Worm (Caenorhabditis elegans) whole organism, L3 larva: ENCODE results near the gene T21B10.3.

ENCODE experiments used
- R02D3.7 ChIP-seq: fragments of 150-350 bp; optimal IDR thresholded peaks from 2 replicates; lab custom pipeline; 2014; ENCODE audit warnings: missing biosample characterization, missing genetic modification characterization
- ZK546.5 ChIP-seq: sonication (generic microtip); optimal IDR thresholded peaks from 2 replicates; lab custom pipeline; 2017; ENCODE audit warnings: missing biosample characterization, missing genetic modification characterization
- aly-2 ChIP-seq: fragments of 150-350 bp; optimal IDR thresholded peaks from 2 replicates; lab custom pipeline; 2014; ENCODE audit warnings: missing biosample characterization, missing genetic modification characterization
- ama-1 ChIP-seq: fragments of 150-350 bp; optimal IDR thresholded peaks from 2 replicates; lab custom pipeline; 2018
- ceh-16 ChIP-seq: sonication (generic microtip); optimal IDR thresholded peaks from 2 replicates; lab custom pipeline; 2017; ENCODE audit warnings: missing biosample characterization, missing genetic modification characterization
- ceh-28 ChIP-seq: fragments of 150-350 bp; optimal IDR thresholded peaks from 2 replicates; lab custom pipeline; 2014; ENCODE audit warnings: missing biosample characterization, missing genetic modification reagents, missing genetic modification characterization
- ceh-82 ChIP-seq: fragments of 150-350 bp; optimal IDR thresholded peaks from 2 replicates; lab custom pipeline; 2014; ENCODE audit warnings: missing biosample characterization, missing genetic modification characterization
- ceh-9 ChIP-seq: sonication (generic microtip); optimal IDR thresholded peaks from 2 replicates; lab custom pipeline; 2018; ENCODE audit warnings: missing biosample characterization, missing genetic modification characterization
- daf-12 ChIP-seq: fragments of 150-350 bp; optimal IDR thresholded peaks from 2 replicates; lab custom pipeline; 2014; ENCODE audit warnings: missing biosample characterization, missing genetic modification reagents, missing genetic modification characterization
- egl-27 ChIP-seq: sonication (generic microtip); optimal IDR thresholded peaks from 4 replicates; lab custom pipeline; 2017; ENCODE audit warnings: missing biosample characterization, missing genetic modification reagents, missing genetic modification characterization
- egl-5 ChIP-seq: fragments of 150-350 bp; optimal IDR thresholded peaks from 2 replicates; lab custom pipeline; 2017; ENCODE audit warnings: missing biosample characterization, missing genetic modification reagents, missing genetic modification characterization, inconsistent platforms
- elt-1 ChIP-seq: fragments of 150-350 bp; optimal IDR thresholded peaks from 2 replicates; lab custom pipeline; 2014; ENCODE audit warnings: missing biosample characterization, missing genetic modification characterization
- elt-2 ChIP-seq: sonication (generic microtip); optimal IDR thresholded peaks from 2 replicates; lab custom pipeline; 2016; ENCODE audit warnings: missing genetic modification reagents, mild to moderate bottlenecking, missing genetic modification characterization, missing compliant biosample characterization
- elt-3 ChIP-seq, 3 experiments: fragments of 150-350 bp in 1 of 3; sonication (generic microtip) in 2 of 3; optimal IDR thresholded peaks; 2 replicates in 2 of 3; 4 replicates in 1 of 3; lab custom pipeline; 2014 to 2017; ENCODE audit warnings: missing biosample characterization in 3 of 3, missing genetic modification characterization in 3 of 3
- eor-1 ChIP-seq, 2 experiments: fragments of 150-350 bp; optimal IDR thresholded peaks; 2 replicates each; lab custom pipeline; 2014 to 2018; ENCODE audit warnings: missing biosample characterization in 2 of 2, missing genetic modification characterization in 2 of 2
- fkh-10 ChIP-seq: sonication (generic microtip); optimal IDR thresholded peaks from 2 replicates; lab custom pipeline; 2017; ENCODE audit warnings: missing biosample characterization, missing genetic modification reagents, missing genetic modification characterization
- fkh-2 ChIP-seq: fragments of 150-350 bp; optimal IDR thresholded peaks from 2 replicates; lab custom pipeline; 2014; ENCODE audit warnings: missing biosample characterization, missing genetic modification reagents, missing genetic modification characterization
- fos-1 ChIP-seq: fragments of 150-350 bp; optimal IDR thresholded peaks from 2 replicates; lab custom pipeline; 2014; ENCODE audit warnings: missing biosample characterization, missing genetic modification characterization
- hmg-11 ChIP-seq: sonication (generic microtip); optimal IDR thresholded peaks from 2 replicates; lab custom pipeline; 2016; ENCODE audit warnings: missing genetic modification characterization, missing compliant biosample characterization
- jun-1 ChIP-seq: fragments of 150-350 bp; optimal IDR thresholded peaks from 2 replicates; lab custom pipeline; 2014; ENCODE audit warnings: missing biosample characterization, missing genetic modification reagents, missing genetic modification characterization
- lin-15B ChIP-seq: fragments of 150-350 bp; optimal IDR thresholded peaks from 2 replicates; lab custom pipeline; 2014; ENCODE audit warnings: missing biosample characterization, missing genetic modification characterization
- lin-39 ChIP-seq: fragments of 150-350 bp; optimal IDR thresholded peaks from 2 replicates; lab custom pipeline; 2018; ENCODE audit warnings: missing biosample characterization, missing genetic modification reagents, missing genetic modification characterization
- lsy-12 ChIP-seq: sonication (generic microtip); optimal IDR thresholded peaks from 2 replicates; lab custom pipeline; 2016; ENCODE audit warnings: mild to moderate bottlenecking, missing genetic modification characterization, missing compliant biosample characterization
- mdl-1 ChIP-seq: fragments of 150-350 bp; optimal IDR thresholded peaks from 2 replicates; lab custom pipeline; 2014; ENCODE audit warnings: missing biosample characterization, missing genetic modification characterization
- mml-1 ChIP-seq: fragments of 150-350 bp; sonication (generic microtip); optimal IDR thresholded peaks from 3 replicates; lab custom pipeline; 2014; ENCODE audit warnings: missing biosample characterization, missing genetic modification characterization
- nfya-1 ChIP-seq: sonication (generic microtip); optimal IDR thresholded peaks from 2 replicates; lab custom pipeline; 2017; ENCODE audit warnings: missing genetic modification characterization, mild to moderate bottlenecking, missing compliant biosample characterization, antibody characterized with exemption, moderate library complexity; ENCODE audit not compliant: insufficient read depth
- nhr-11 ChIP-seq: fragments of 150-350 bp; optimal IDR thresholded peaks from 2 replicates; lab custom pipeline; 2014; ENCODE audit warnings: missing biosample characterization, missing genetic modification characterization
- nhr-12 ChIP-seq: fragments of 150-350 bp; optimal IDR thresholded peaks from 2 replicates; lab custom pipeline; 2014; ENCODE audit warnings: missing biosample characterization, missing genetic modification characterization
- nhr-23 ChIP-seq: fragments of 150-350 bp; optimal IDR thresholded peaks from 2 replicates; lab custom pipeline; 2014; ENCODE audit warnings: missing biosample characterization, missing genetic modification reagents, missing genetic modification characterization
- nhr-237 ChIP-seq: fragments of 150-350 bp; optimal IDR thresholded peaks from 2 replicates; lab custom pipeline; 2014; ENCODE audit warnings: missing biosample characterization, missing genetic modification characterization
- nhr-25 ChIP-seq: sonication (generic microtip); optimal IDR thresholded peaks from 2 replicates; lab custom pipeline; 2017; ENCODE audit warnings: missing biosample characterization, missing genetic modification characterization
- nhr-28 ChIP-seq: fragments of 150-350 bp; optimal IDR thresholded peaks from 2 replicates; lab custom pipeline; 2014; ENCODE audit warnings: missing biosample characterization, missing genetic modification characterization
- nhr-43 ChIP-seq: sonication (generic microtip); optimal IDR thresholded peaks from 2 replicates; lab custom pipeline; 2016; ENCODE audit warnings: mild to moderate bottlenecking, missing genetic modification characterization, missing compliant biosample characterization; ENCODE audit not compliant: poor library complexity, severe bottlenecking
- nhr-67 ChIP-seq: fragments of 150-350 bp; optimal IDR thresholded peaks from 2 replicates; lab custom pipeline; 2014; ENCODE audit warnings: missing biosample characterization, missing genetic modification characterization
- nhr-76 ChIP-seq: fragments of 150-350 bp; sonication (generic microtip); optimal IDR thresholded peaks from 5 replicates; lab custom pipeline; 2014; ENCODE audit warnings: missing biosample characterization, missing genetic modification characterization
- nhr-77 ChIP-seq: fragments of 150-350 bp; optimal IDR thresholded peaks from 2 replicates; lab custom pipeline; 2014; ENCODE audit warnings: missing biosample characterization, missing genetic modification characterization
- pha-4 ChIP-seq: fragments of 150-350 bp; optimal IDR thresholded peaks from 2 replicates; lab custom pipeline; 2014; ENCODE audit warnings: missing biosample characterization, missing genetic modification reagents, missing genetic modification characterization
- pqm-1 ChIP-seq: fragments of 150-350 bp; optimal IDR thresholded peaks from 2 replicates; lab custom pipeline; 2017; ENCODE audit warnings: missing biosample characterization, missing genetic modification characterization, inconsistent platforms
- sea-2 ChIP-seq: fragments of 150-350 bp; sonication (generic microtip); optimal IDR thresholded peaks from 4 replicates; lab custom pipeline; 2014; ENCODE audit warnings: missing biosample characterization, missing genetic modification reagents, missing genetic modification characterization
- skn-1 ChIP-seq: fragments of 150-350 bp; optimal IDR thresholded peaks from 2 replicates; lab custom pipeline; 2014; ENCODE audit warnings: missing biosample characterization, missing genetic modification characterization
- snpc-4 ChIP-seq: fragments of 150-350 bp; optimal IDR thresholded peaks from 2 replicates; lab custom pipeline; 2014; ENCODE audit warnings: missing biosample characterization, missing genetic modification characterization
- tbx-2 ChIP-seq: sonication (generic microtip); optimal IDR thresholded peaks from 2 replicates; lab custom pipeline; 2016; ENCODE audit warnings: mild to moderate bottlenecking, missing genetic modification characterization, missing compliant biosample characterization
- unc-39 ChIP-seq: sonication (generic microtip); optimal IDR thresholded peaks from 4 replicates; lab custom pipeline; 2017; ENCODE audit warnings: missing biosample characterization, missing genetic modification characterization
- unc-62 ChIP-seq: fragments of 150-350 bp; sonication (generic microtip); optimal IDR thresholded peaks from 4 replicates; lab custom pipeline; 2014; ENCODE audit warnings: missing biosample characterization, missing genetic modification reagents, missing genetic modification characterization
- zag-1 ChIP-seq: fragments of 150-350 bp; optimal IDR thresholded peaks from 2 replicates; lab custom pipeline; 2014; ENCODE audit warnings: missing biosample characterization, missing genetic modification characterization
- ztf-11 ChIP-seq: fragments of 150-350 bp; optimal IDR thresholded peaks from 2 replicates; lab custom pipeline; 2014; ENCODE audit warnings: missing biosample characterization, missing genetic modification characterization
- ztf-4 ChIP-seq: fragments of 150-350 bp; optimal IDR thresholded peaks from 2 replicates; lab custom pipeline; 2014; ENCODE audit warnings: missing biosample characterization, missing genetic modification characterization

The T21B10.3 gene

ce11 chrII:8964835-8965234 is 30.7 kb downstream of the T21B10.3 start, which contains the start of the genes ndub-3 and C18E9.2:
Gene ndub-3 (minus strand): TSS chrII:8964890.
Gene C18E9.2 (plus strand): TSS chrII:8965006.
- TF ChIP-seq unc-39 (tag; lab: Kevin White, UChicago) (no peak), hmg-11 (tag; lab: Kevin White, UChicago) (peak; percentile 37), ama-1 (lab: Kevin White, UChicago) (no peak), nhr-237 (no peak), lin-15B (tag; lab: Kevin White, UChicago) (peak; percentile 62), mml-1 (tag; lab: Kevin White, UChicago) (no peak), lin-39 (peak; percentile 75), tbx-2 (tag; lab: Kevin White, UChicago) (no peak), aly-2 (tag; lab: Kevin White, UChicago) (no peak), nhr-11 (no peak), nhr-76 (no peak), skn-1 (tag; lab: Kevin White, UChicago) (no peak), ZK546.5 (tag; lab: Kevin White, UChicago) (no peak), nhr-23 (tag; lab: Kevin White, UChicago) (peak; percentile 13), ceh-9 (tag; lab: Kevin White, UChicago) (no peak), fkh-10 (no peak), ceh-28 (peak; percentile 51), egl-5 (no peak), elt-3 (tag; optimal IDR thresholded peaks at IDR 0.05; lab: Kevin White, UChicago) (no peak), pqm-1 (tag; lab: Kevin White, UChicago) (peak; percentile 25), nhr-67 (tag; lab: Kevin White, UChicago) (no peak), unc-62 (GFP tag; lab: Kevin White, UChicago) (no peak), jun-1 (no peak), snpc-4 (tag; lab: Kevin White, UChicago) (no peak), mdl-1 (tag; lab: Kevin White, UChicago) (no peak), sea-2 (GFP tag; lab: Kevin White, UChicago) (no peak), ceh-16 (tag; lab: Kevin White, UChicago) (no peak), elt-2 (peak; percentile 5), nhr-25 (peak; percentile 44), zag-1 (tag; lab: Kevin White, UChicago) (no peak), eor-1 (tag; optimal IDR thresholded peaks at IDR 0.05; lab: Kevin White, UChicago) (no peak), pha-4 (tag; lab: Kevin White, UChicago) (no peak), elt-1 (tag; lab: Kevin White, UChicago) (no peak), fos-1 (tag; lab: Kevin White, UChicago) (no peak), nhr-28 (tag; lab: Kevin White, UChicago) (no peak), ztf-4 (tag; lab: Kevin White, UChicago) (no peak), daf-12 (tag; lab: Kevin White, UChicago) (no peak), nhr-77 (tag; lab: Kevin White, UChicago) (no peak), fkh-2 (tag; lab: Kevin White, UChicago) (no peak), ceh-82 (tag; lab: Kevin White, UChicago) (no peak), ztf-11 (tag; lab: Kevin White, UChicago) (no peak), nfya-1 (tag; lab: Kevin White, UChicago) (peak; percentile 64), R02D3.7 (tag; lab: Kevin White, UChicago) (peak; percentile 85), nhr-43 (tag; lab: Kevin White, UChicago) (no peak), lsy-12 (no peak), egl-27 (tag; lab: Kevin White, UChicago) (no peak), nhr-12 (tag; lab: Kevin White, UChicago) (no peak)
- TF ChIP-seq, all 47 proteins: peak for 10
